Worm (Caenorhabditis elegans) whole organism, late embryonic: ENCODE results near the gene atz-1.

Source experiments
- ama-1 ChIP-seq: fragments of 150-350 bp; optimal IDR thresholded peaks from 2 replicates; lab custom pipeline; 2014
- elt-2 ChIP-seq: sonication (generic microtip); optimal IDR thresholded peaks from 2 replicates; lab custom pipeline; 2016; ENCODE audit warnings: missing genetic modification reagents, missing genetic modification characterization, missing compliant biosample characterization
- ets-4 ChIP-seq: sonication (generic microtip); optimal IDR thresholded peaks from 2 replicates; lab custom pipeline; 2016; ENCODE audit warnings: missing genetic modification characterization, missing compliant biosample characterization
- eyg-1 ChIP-seq: sonication (generic microtip); optimal IDR thresholded peaks from 2 replicates; lab custom pipeline; 2016; ENCODE audit warnings: missing genotype, missing genetic modification characterization, missing compliant biosample characterization
- fkh-10 ChIP-seq: fragments of 150-350 bp; optimal IDR thresholded peaks from 2 replicates; lab custom pipeline; 2014; ENCODE audit warnings: missing biosample characterization, missing genetic modification reagents, missing genetic modification characterization
- gmeb-2 ChIP-seq: sonication (generic microtip); optimal IDR thresholded peaks from 2 replicates; lab custom pipeline; 2016; ENCODE audit warnings: missing genetic modification characterization, inconsistent platforms, missing compliant biosample characterization
- pag-3 ChIP-seq: sonication (generic microtip); optimal IDR thresholded peaks from 2 replicates; lab custom pipeline; 2016; ENCODE audit warnings: missing compliant biosample characterization, missing genetic modification characterization, borderline replicate concordance
- rnt-1 ChIP-seq: sonication (generic microtip); optimal IDR thresholded peaks from 2 replicates; lab custom pipeline; 2016; ENCODE audit warnings: missing genetic modification characterization, missing compliant biosample characterization

ce11 chrIV:12420455-12420854, 44.5 kb upstream of the atz-1 start, which contains the start of gene ugt-65:
- no peak for TF ChIP-seq pag-3 (tag; lab: Kevin White, UChicago)
- no peak for TF ChIP-seq rnt-1
- no peak for TF ChIP-seq fkh-10
- TF ChIP-seq elt-2 (tag; lab: Kevin White, UChicago), result peak; percentile 86
- TF ChIP-seq ets-4 (tag; lab: Kevin White, UChicago), result no peak
- no peak for TF ChIP-seq eyg-1 (tag; lab: Kevin White, UChicago)
- TF ChIP-seq ama-1 (lab: Kevin White, UChicago), result no peak
- no peak for TF ChIP-seq gmeb-2 (tag; lab: Kevin White, UChicago)
